Fruit fly (Drosophila melanogaster) whole organism, embryonic: ENCODE measurements around the gene CG7728.

Experiments used
- ATbp ChIP-seq: fragments of 200-800 bp; sonication (Bioruptor generic); optimal IDR thresholded peaks from 2 replicates; lab custom pipeline; 2017; ENCODE audit warnings: missing biosample characterization, mild to moderate bottlenecking, missing genetic modification characterization, missing genetic modification reagents
- Blimp-1 ChIP-seq: fragments of 200-800 bp; sonication (Bioruptor generic); optimal IDR thresholded peaks from 3 replicates; lab custom pipeline; 2018; ENCODE audit warnings: missing biosample characterization, missing genetic modification characterization, mild to moderate bottlenecking, moderate library complexity, missing genetic modification reagents
- BtbVII ChIP-seq: fragments of 200-800 bp; sonication (Bioruptor generic); optimal IDR thresholded peaks from 3 replicates; lab custom pipeline; 2017; ENCODE audit warnings: missing biosample characterization, mild to moderate bottlenecking, missing genetic modification characterization
- CG10147 ChIP-seq: fragments of 200-800 bp; sonication (Bioruptor generic); optimal IDR thresholded peaks from 2 replicates; lab custom pipeline; 2019; ENCODE audit warnings: missing biosample characterization, mild to moderate bottlenecking, missing genetic modification characterization, moderate library complexity
- CG12104 ChIP-seq: fragments of 200-800 bp; sonication (Bioruptor generic); optimal IDR thresholded peaks from 3 replicates; lab custom pipeline; 2016; ENCODE audit warnings: missing biosample characterization, missing genetic modification characterization
- CG12299 ChIP-seq: fragments of 200-800 bp; sonication (Bioruptor generic); optimal IDR thresholded peaks from 2 replicates; lab custom pipeline; 2018; ENCODE audit warnings: missing biosample characterization, mild to moderate bottlenecking, missing genetic modification characterization
- CG12744 ChIP-seq: fragments of 200-800 bp; sonication (Bioruptor generic); optimal IDR thresholded peaks from 2 replicates; lab custom pipeline; 2016; ENCODE audit warnings: missing biosample characterization, missing genetic modification characterization
- CG12769 ChIP-seq: fragments of 200-800 bp; sonication (Bioruptor generic); optimal IDR thresholded peaks from 2 replicates; lab custom pipeline; 2019; ENCODE audit warnings: missing biosample characterization, mild to moderate bottlenecking, missing genetic modification characterization, moderate library complexity
- CG13296 ChIP-seq: fragments of 200-800 bp; sonication (Bioruptor generic); optimal IDR thresholded peaks from 3 replicates; lab custom pipeline; 2018; ENCODE audit warnings: missing biosample characterization, mild to moderate bottlenecking, missing genetic modification characterization
- CG16779 ChIP-seq: fragments of 200-800 bp; sonication (Bioruptor generic); IDR thresholded peaks from 2 replicates; pipeline ENCODE4 v1.3.6; 2022; ENCODE audit warnings: missing biosample characterization, missing genetic modification characterization
- CG17568 ChIP-seq: fragments of 200-800 bp; sonication (Bioruptor generic); optimal IDR thresholded peaks from 2 replicates; lab custom pipeline; 2018; ENCODE audit warnings: missing biosample characterization, mild to moderate bottlenecking, missing genetic modification characterization, moderate library complexity
- CG2129 ChIP-seq: fragments of 200-800 bp; sonication (Bioruptor generic); IDR thresholded peaks from 2 replicates; pipeline ENCODE4 v1.3.6; 2022; ENCODE audit warnings: missing biosample characterization, missing genetic modification characterization; ENCODE audit not compliant: partially characterized antibody
- CG34376 ChIP-seq: fragments of 200-800 bp; sonication (Bioruptor generic); optimal IDR thresholded peaks from 2 replicates; lab custom pipeline; 2018; ENCODE audit warnings: missing biosample characterization, mild to moderate bottlenecking, missing genetic modification characterization
- CG3726 ChIP-seq: fragments of 200-800 bp; sonication (Bioruptor generic); IDR thresholded peaks from 3 replicates; pipeline ENCODE4, ENCODE4 v1.3.6; 2022; ENCODE audit warnings: missing biosample characterization, missing genetic modification characterization
- CG4404 ChIP-seq: fragments of 200-800 bp; sonication (Bioruptor generic); IDR thresholded peaks from 2 replicates; pipeline ENCODE4 v1.3.6; 2022; ENCODE audit warnings: missing biosample characterization, missing genetic modification characterization
- CG4617 ChIP-seq: fragments of 200-800 bp; sonication (Bioruptor generic); optimal IDR thresholded peaks from 3 replicates; lab custom pipeline; 2016; ENCODE audit warnings: missing biosample characterization, missing genetic modification characterization, borderline replicate concordance
- CG6175 ChIP-seq: fragments of 200-800 bp; sonication (Bioruptor generic); IDR thresholded peaks from 3 replicates; pipeline ENCODE4 v1.3.6; 2022; ENCODE audit warnings: missing biosample characterization, missing genetic modification characterization
- CG6765 ChIP-seq: fragments of 200-800 bp; sonication (Bioruptor generic); optimal IDR thresholded peaks from 3 replicates; lab custom pipeline; 2017; ENCODE audit warnings: missing biosample characterization, mild to moderate bottlenecking, missing genetic modification characterization
- CG7987 ChIP-seq: fragments of 200-800 bp; sonication (Bioruptor generic); optimal IDR thresholded peaks from 2 replicates; lab custom pipeline; 2018; ENCODE audit warnings: missing biosample characterization, mild to moderate bottlenecking, missing genetic modification characterization, moderate library complexity
- CG9215 ChIP-seq: fragments of 200-800 bp; sonication (Bioruptor generic); IDR thresholded peaks from 2 replicates; pipeline ENCODE4 v1.3.6; 2022; ENCODE audit warnings: missing biosample characterization, missing genetic modification characterization
- D19B ChIP-seq: fragments of 200-800 bp; sonication (Bioruptor generic); optimal IDR thresholded peaks from 2 replicates; lab custom pipeline; 2017; ENCODE audit warnings: missing biosample characterization, mild to moderate bottlenecking, missing genetic modification characterization
- Dbx ChIP-seq: fragments of 200-800 bp; sonication (Bioruptor generic); IDR thresholded peaks from 3 replicates; pipeline ENCODE4 v1.3.6; 2022; ENCODE audit warnings: missing biosample characterization, missing genetic modification characterization
- Deaf1 ChIP-seq: fragments of 200-800 bp; optimal IDR thresholded peaks from 3 replicates; lab custom pipeline; 2019; ENCODE audit warnings: missing biosample characterization, mild to moderate bottlenecking, missing genetic modification characterization, moderate library complexity
- HLH3B ChIP-seq: fragments of 200-800 bp; sonication (Bioruptor generic); IDR thresholded peaks from 2 replicates; pipeline ENCODE4 v1.3.6; 2022; ENCODE audit warnings: missing biosample characterization, missing genetic modification characterization
- Oaz ChIP-seq: fragments of 200-800 bp; sonication (Bioruptor generic); IDR thresholded peaks from 2 replicates; pipeline ENCODE4 v1.3.6; 2022; ENCODE audit warnings: missing biosample characterization, missing genetic modification characterization
- Opbp ChIP-seq: fragments of 200-800 bp; sonication (Bioruptor generic); IDR thresholded peaks from 3 replicates; pipeline ENCODE4 v1.3.6; 2022; ENCODE audit warnings: missing biosample characterization, missing genetic modification characterization; ENCODE audit not compliant: partially characterized antibody
- Poxn ChIP-seq: fragments of 200-800 bp; sonication (Bioruptor generic); IDR thresholded peaks from 2 replicates; pipeline ENCODE4 v1.3.6; 2022; ENCODE audit warnings: missing biosample characterization, missing genetic modification characterization
- Rfx ChIP-seq: fragments of 200-800 bp; sonication (Bioruptor generic); IDR thresholded peaks from 2 replicates; pipeline ENCODE4 v1.3.6; 2022; ENCODE audit warnings: missing biosample characterization, missing genetic modification characterization
- Side ChIP-seq: fragments of 200-800 bp; sonication (Bioruptor generic); optimal IDR thresholded peaks from 2 replicates; lab custom pipeline; 2016; ENCODE audit warnings: missing biosample characterization, missing genetic modification characterization
- Xrp1 ChIP-seq: fragments of 200-800 bp; sonication (Bioruptor generic); IDR thresholded peaks from 2 replicates; pipeline ENCODE4 v1.3.6; 2022; ENCODE audit warnings: missing biosample characterization, missing genetic modification characterization
- abd-A ChIP-seq: fragments of 200-800 bp; sonication (Bioruptor generic); optimal IDR thresholded peaks from 3 replicates; lab custom pipeline; 2019; ENCODE audit warnings: missing biosample characterization, mild to moderate bottlenecking, missing genetic modification characterization, moderate library complexity
- az2 ChIP-seq: fragments of 200-800 bp; sonication (Bioruptor generic); optimal IDR thresholded peaks from 3 replicates; lab custom pipeline; 2016; ENCODE audit warnings: missing biosample characterization, missing genetic modification characterization
- cg ChIP-seq: fragments of 200-800 bp; sonication (Bioruptor generic); optimal IDR thresholded peaks from 3 replicates; lab custom pipeline; 2019; ENCODE audit warnings: missing biosample characterization, mild to moderate bottlenecking, missing genetic modification characterization, moderate library complexity
- fd64A ChIP-seq: fragments of 200-800 bp; sonication (Bioruptor generic); optimal IDR thresholded peaks from 3 replicates; lab custom pipeline; 2018; ENCODE audit warnings: missing biosample characterization, mild to moderate bottlenecking, missing genetic modification characterization
- gem ChIP-seq: fragments of 200-800 bp; sonication (Bioruptor generic); optimal IDR thresholded peaks from 2 replicates; lab custom pipeline; 2019; ENCODE audit warnings: missing biosample characterization, mild to moderate bottlenecking, missing genetic modification characterization, moderate library complexity
- grn ChIP-seq: fragments of 200-800 bp; sonication (Bioruptor generic); optimal IDR thresholded peaks from 3 replicates; lab custom pipeline; 2017; ENCODE audit warnings: missing biosample characterization, missing genetic modification characterization
- ken ChIP-seq: fragments of 200-800 bp; sonication (Bioruptor generic); IDR thresholded peaks from 3 replicates; pipeline ENCODE4 v1.3.6; 2022; ENCODE audit warnings: missing biosample characterization, missing genetic modification characterization
- lmd ChIP-seq: fragments of 200-800 bp; sonication (Bioruptor generic); IDR thresholded peaks from 2 replicates; pipeline ENCODE4 v1.3.6; 2022; ENCODE audit warnings: missing biosample characterization, missing genetic modification characterization
- mirr ChIP-seq: fragments of 200-800 bp; sonication (Bioruptor generic); optimal IDR thresholded peaks from 3 replicates; lab custom pipeline; 2018; ENCODE audit warnings: missing biosample characterization, mild to moderate bottlenecking, missing genetic modification characterization
- otp ChIP-seq: fragments of 200-800 bp; sonication (Bioruptor generic); IDR thresholded peaks from 3 replicates; pipeline ENCODE4, ENCODE4 v1.3.6; 2022; ENCODE audit warnings: missing biosample characterization, missing genetic modification characterization
- rib ChIP-seq: fragments of 200-800 bp; sonication (Bioruptor generic); IDR thresholded peaks from 2 replicates; pipeline ENCODE4 v1.3.6; 2022; ENCODE audit warnings: missing biosample characterization, missing genetic modification characterization
- schlank ChIP-seq: fragments of 200-800 bp; sonication (Bioruptor generic); optimal IDR thresholded peaks from 2 replicates; lab custom pipeline; 2018; ENCODE audit warnings: missing biosample characterization, mild to moderate bottlenecking, missing genetic modification characterization
- sens-2 ChIP-seq: fragments of 200-800 bp; sonication (Bioruptor generic); IDR thresholded peaks from 2 replicates; pipeline ENCODE4 v1.3.6; 2022; ENCODE audit warnings: missing biosample characterization, missing genetic modification characterization
- sr ChIP-seq: fragments of 200-800 bp; sonication (Bioruptor generic); IDR thresholded peaks from 3 replicates; pipeline ENCODE4 v1.3.6; 2022; ENCODE audit warnings: missing biosample characterization, missing genetic modification characterization
- sug ChIP-seq: fragments of 200-800 bp; optimal IDR thresholded peaks from 2 replicates; lab custom pipeline; 2019; ENCODE audit warnings: missing biosample characterization, mild to moderate bottlenecking, missing genetic modification characterization, moderate library complexity
- tin ChIP-seq: fragments of 200-800 bp; sonication (Bioruptor generic); optimal IDR thresholded peaks from 3 replicates; lab custom pipeline; 2016; ENCODE audit warnings: missing biosample characterization, missing genetic modification characterization
- wor ChIP-seq: fragments of 200-800 bp; sonication (Bioruptor generic); IDR thresholded peaks from 2 replicates; pipeline ENCODE4 v1.3.6; 2022; ENCODE audit warnings: missing biosample characterization, missing genetic modification characterization
- zf30C ChIP-seq: fragments of 200-800 bp; sonication (Bioruptor generic); optimal IDR thresholded peaks from 3 replicates; lab custom pipeline; 2018; ENCODE audit warnings: missing biosample characterization, mild to moderate bottlenecking, missing genetic modification characterization

Gene CG7728

DNA sequence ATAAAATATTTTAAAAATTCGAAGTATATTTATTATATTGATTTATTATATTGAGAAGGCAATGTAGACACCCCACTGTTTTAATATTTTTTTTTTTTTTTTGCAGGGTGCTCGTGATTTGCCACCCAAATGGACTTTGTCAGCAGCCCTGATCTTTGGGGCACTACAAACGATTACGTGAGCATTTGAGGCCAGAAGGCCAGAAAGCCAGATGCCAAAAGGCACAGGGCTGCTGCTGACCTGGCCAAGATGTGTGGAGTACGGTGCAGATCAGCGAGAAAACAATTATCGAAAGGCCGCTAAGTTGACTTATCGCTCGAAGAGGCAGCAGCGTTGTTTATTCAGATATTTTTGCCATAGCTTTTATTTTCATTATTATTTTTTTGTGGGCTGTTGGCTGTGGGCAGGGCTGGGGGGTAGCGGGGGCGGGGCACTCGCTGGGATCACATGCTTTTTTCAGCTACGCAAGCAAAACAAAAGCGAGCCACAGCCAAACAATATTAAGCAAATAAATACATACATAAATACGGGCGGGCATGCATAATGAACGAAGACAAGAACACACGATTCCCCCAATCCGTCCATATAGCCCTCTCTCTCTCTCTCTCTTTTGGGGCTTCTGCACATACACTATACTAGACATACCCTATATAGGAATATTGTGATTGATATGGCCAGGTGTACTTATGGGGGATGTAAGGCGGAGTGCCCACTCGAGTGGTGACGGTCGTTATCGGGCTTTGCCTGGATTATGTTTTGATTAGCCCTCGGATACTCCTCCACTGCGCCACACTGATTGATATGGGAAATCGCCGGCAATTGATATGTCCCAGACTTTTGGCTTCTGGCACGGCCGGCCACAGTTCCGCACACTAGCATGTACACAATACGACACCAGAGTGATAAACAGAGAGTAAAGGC lies 12.8 kb upstream of the CG7728 start (continued):
- TF ChIP-seq CG13296 (peak; percentile 48), CG34376 (GFP tag; lab: Kevin White, UChicago) (peak; percentile 69), abd-A (tag; lab: Kevin White, UChicago) (peak; percentile 62), CG6175 (GFP tag; lab: Robert Waterston, UW) (peak; percentile 28; the same call in 1 of the 3 replicates), wor (GFP tag; lab: Robert Waterston, UW) (no peak), sug (tag; lab: Kevin White, UChicago) (peak; percentile 86), otp (GFP tag; lab: Robert Waterston, UW) (0 out of 3 replicates have a peak, but pooled peaks have one; percentile 30), CG17568 (GFP tag; lab: Kevin White, UChicago) (peak; percentile 42), tin (GFP tag; lab: Kevin White, UChicago) (no peak), grn (GFP tag; lab: Kevin White, UChicago) (peak; percentile 90), ATbp (GFP tag; lab: Kevin White, UChicago) (peak; percentile 44), CG6765 (peak; percentile 68), cg (peak; percentile 13), CG12744 (GFP tag; lab: Kevin White, UChicago) (no peak), Blimp-1 (GFP tag; lab: Kevin White, UChicago) (peak; percentile 7), CG2129 (GFP tag; lab: Robert Waterston, UW) (no peak), CG12104 (GFP tag; lab: Kevin White, UChicago) (peak; percentile 28), CG16779 (GFP tag; lab: Robert Waterston, UW) (no peak), Dbx (peak; percentile 74), Xrp1 (GFP tag; lab: Robert Waterston, UW) (peak; percentile 28), rib (GFP tag; lab: Robert Waterston, UW) (peak; percentile 57), mirr (peak; percentile 84), HLH3B (GFP tag; lab: Robert Waterston, UW) (0 out of 2 replicates have a peak, but pooled peaks have one; percentile 15), Deaf1 (tag; lab: Kevin White, UChicago) (peak; percentile 59), BtbVII (GFP tag; lab: Kevin White, UChicago) (peak; percentile 57), schlank (tag; lab: Kevin White, UChicago) (peak; percentile 7), Side (GFP tag; lab: Kevin White, UChicago) (no peak), lmd (0 out of 2 replicates have a peak, but pooled peaks have one; percentile 10), fd64A (GFP tag; lab: Kevin White, UChicago) (peak; percentile 28), CG12299 (peak; percentile 11), CG9215 (GFP tag; lab: Robert Waterston, UW) (no peak), CG12769 (tag; lab: Kevin White, UChicago) (peak; percentile 77), Rfx (GFP tag; lab: Robert Waterston, UW) (peak; percentile 41; the same call in 1 of the 2 replicates), CG4617 (GFP tag; lab: Kevin White, UChicago) (no peak), gem (tag; lab: Kevin White, UChicago) (peak; percentile 16), sr (GFP tag; lab: Robert Waterston, UW) (peak; percentile 59; the same call in 1 of the 3 replicates), CG10147 (peak; percentile 42), zf30C (GFP tag; lab: Kevin White, UChicago) (no peak), Oaz (no peak), CG3726 (0 out of 3 replicates have a peak, but pooled peaks have one; percentile 48), D19B (GFP tag; lab: Kevin White, UChicago) (peak; percentile 40), Opbp (GFP tag; lab: Robert Waterston, UW) (no peak), CG7987 (GFP tag; lab: Kevin White, UChicago) (peak; percentile 48), Poxn (GFP tag; lab: Robert Waterston, UW) (no peak), sens-2 (no peak; the same call in 1 of the 2 replicates), ken (GFP tag; lab: Robert Waterston, UW) (no peak), CG4404 (GFP tag; lab: Robert Waterston, UW) (no peak), az2 (no peak)
